Fruit fly (Drosophila melanogaster): ENCODE results near the gene Mitofilin.
A peak's percentile ranks its signal among the peaks of the same experiment; 100 is the strongest.

Gene Mitofilin

DNA sequence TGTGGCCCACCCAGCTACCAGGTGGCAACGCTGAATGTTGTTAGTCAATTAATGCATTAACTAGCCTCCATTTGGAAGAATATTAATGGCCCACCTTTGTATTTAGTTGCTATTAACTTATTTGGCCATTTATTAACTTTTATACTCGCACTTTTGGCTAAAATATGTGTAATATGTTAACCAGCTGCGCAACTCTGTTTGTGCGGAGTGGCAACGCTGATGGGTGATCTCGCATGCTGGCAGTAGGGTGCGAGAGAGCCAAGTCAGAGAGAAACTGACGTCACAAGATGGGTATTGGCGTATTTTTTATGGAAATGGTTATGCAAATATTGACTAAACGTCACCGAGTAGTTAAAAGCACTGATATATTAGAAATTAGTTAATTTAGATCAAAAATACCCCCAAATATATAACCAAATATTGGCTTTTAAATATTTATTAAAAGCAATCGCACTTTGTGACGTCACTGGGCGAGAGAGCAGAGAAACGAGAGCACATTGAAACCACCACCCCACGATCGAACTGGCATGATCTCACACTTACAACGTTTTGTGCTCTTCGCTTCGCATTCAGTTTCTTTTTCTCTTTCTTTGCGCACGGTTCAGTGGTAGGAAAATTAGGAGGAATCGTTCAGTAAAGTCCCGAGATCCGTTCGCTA is 18.6 kb upstream of the Mitofilin start, which contains the start of gene how (continued):
- peak; percentile 84 for TF ChIP-seq CG17186 (GFP tag; optimal IDR thresholded peaks at IDR 0.05)
- TF ChIP-seq Kr (GFP tag; optimal IDR thresholded peaks at IDR 0.05) = no peak
- no peak for TF ChIP-seq CG11723 (GFP tag; optimal IDR thresholded peaks at IDR 0.05)
- TF ChIP-seq CG1233 (GFP tag; optimal IDR thresholded peaks at IDR 0.05) = no peak
- no peak for TF ChIP-seq Awh (GFP tag; IDR thresholded peaks at IDR 0.05)

DNA sequence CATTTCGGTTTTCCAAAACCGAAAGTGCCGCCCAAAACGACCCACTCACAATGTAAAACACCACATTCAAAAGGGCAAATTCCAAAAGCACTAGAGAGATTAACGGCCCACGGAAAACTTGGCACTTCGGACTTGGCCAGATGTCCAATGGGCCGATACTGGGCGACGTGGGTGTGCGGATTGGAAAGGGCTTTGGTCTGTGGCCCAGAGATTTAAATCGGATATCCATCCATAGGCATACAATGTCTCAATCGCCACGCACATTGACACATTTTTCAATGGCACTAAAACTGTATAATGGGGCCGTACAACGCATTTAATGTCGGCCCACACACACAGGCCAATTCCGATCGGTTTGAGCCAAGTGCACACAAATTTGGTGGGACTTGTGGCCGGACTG is 17.3 kb upstream of the Mitofilin start:
- TF ChIP-seq CG10366 (GFP tag; IDR thresholded peaks at IDR 0.05) = no peak
- TF ChIP-seq luna (GFP tag; optimal IDR thresholded peaks at IDR 0.05) = no peak
- no peak for TF ChIP-seq B-H1 (GFP tag; IDR thresholded peaks at IDR 0.05)
- no peak for TF ChIP-seq ttk (GFP tag; IDR thresholded peaks at IDR 0.05)
- TF ChIP-seq cad (GFP tag; optimal IDR thresholded peaks at IDR 0.05) = no peak
- TF ChIP-seq CG11456 (GFP tag; IDR thresholded peaks at IDR 0.05) = 0 out of 3 replicates have a peak, but pooled peaks have one; percentile 24
- TF ChIP-seq Blimp-1 (GFP tag; optimal IDR thresholded peaks at IDR 0.05) = peak; percentile 6
- 0 out of 3 replicates have a peak, but pooled peaks have one; percentile 12 for TF ChIP-seq ci (GFP tag; IDR thresholded peaks at IDR 0.05)
- peak; percentile 94 for TF ChIP-seq sr (GFP tag; IDR thresholded peaks at IDR 0.05)
- peak; percentile 69 for TF ChIP-seq abd-A (tag; optimal IDR thresholded peaks at IDR 0.05)
- peak; percentile 67 for TF ChIP-seq oc (tag; optimal IDR thresholded peaks at IDR 0.05)
- TF ChIP-seq crol (GFP tag; IDR thresholded peaks at IDR 0.05) = no peak
- TF ChIP-seq ase (GFP tag; IDR thresholded peaks at IDR 0.05) = no peak
- no peak for TF ChIP-seq unpg (GFP tag; optimal IDR thresholded peaks at IDR 0.05)
- no peak for TF ChIP-seq CG7745 (tag; optimal IDR thresholded peaks at IDR 0.05)
- TF ChIP-seq en (GFP tag; optimal IDR thresholded peaks at IDR 0.05) = no peak
- TF ChIP-seq da (GFP tag; optimal IDR thresholded peaks at IDR 0.05) = no peak
- TF ChIP-seq Pdp1 (GFP tag; optimal IDR thresholded peaks at IDR 0.05) = no peak
- TF ChIP-seq fd102C (GFP tag; optimal IDR thresholded peaks at IDR 0.05) = no peak
- TF ChIP-seq pan (optimal IDR thresholded peaks at IDR 0.05) = no peak
- peak in 1 of 2 experiments; percentile 5 for TF ChIP-seq pan (GFP tag; optimal IDR thresholded peaks at IDR 0.05 in 1 of 2, IDR thresholded peaks at IDR 0.05 in 1 of 2)
- TF ChIP-seq fru (optimal IDR thresholded peaks at IDR 0.05) = no peak
- TF ChIP-seq Ada2b (GFP tag; IDR thresholded peaks at IDR 0.05) = no peak
- peak; percentile 49 for TF ChIP-seq CG6654 (GFP tag; optimal IDR thresholded peaks at IDR 0.05)
- TF ChIP-seq sd (tag; optimal IDR thresholded peaks at IDR 0.05) = peak; percentile 47
- TF ChIP-seq tgo (GFP tag; IDR thresholded peaks at IDR 0.05) = no peak
- TF ChIP-seq vvl (GFP tag; IDR thresholded peaks at IDR 0.05) = 0 out of 2 replicates have a peak, but pooled peaks have one; percentile 22
- TF ChIP-seq Hr3 (GFP tag; optimal IDR thresholded peaks at IDR 0.05) = no peak
- TF ChIP-seq CG30020 (tag; optimal IDR thresholded peaks at IDR 0.05) = no peak
- TF ChIP-seq CG4617 (GFP tag; optimal IDR thresholded peaks at IDR 0.05; ENCODE audit: borderline replicate concordance) = no peak

DNA sequence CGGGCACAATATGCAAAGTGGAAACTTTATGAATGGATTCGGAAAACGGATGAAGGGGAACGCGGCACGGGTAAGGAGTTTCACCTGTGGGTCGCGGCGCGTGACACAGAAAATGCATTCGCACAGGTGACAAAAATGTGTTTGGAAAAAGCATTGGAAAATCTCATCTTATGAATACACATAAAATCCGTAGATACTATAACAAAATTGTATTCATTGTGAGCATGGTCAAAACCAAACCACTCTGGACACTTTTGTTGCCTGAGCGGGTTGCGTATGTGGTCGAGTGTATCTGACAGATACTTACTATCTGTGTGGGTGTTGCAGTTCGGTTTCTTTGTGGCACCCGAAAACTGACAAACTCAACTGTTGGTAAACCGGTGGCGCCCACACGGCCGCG is 16.3 kb upstream of the Mitofilin start:
- peak; percentile 9 for TF ChIP-seq CG2116 (GFP tag; optimal IDR thresholded peaks at IDR 0.05)
- TF ChIP-seq crol (GFP tag; IDR thresholded peaks at IDR 0.05) = no peak
- no peak for TF ChIP-seq Oaz (GFP tag; IDR thresholded peaks at IDR 0.05)
- TF ChIP-seq gro (GFP tag; optimal IDR thresholded peaks at IDR 0.05) = no peak
- TF ChIP-seq da (GFP tag; optimal IDR thresholded peaks at IDR 0.05) = no peak
- peak; percentile 9 for TF ChIP-seq Abd-B (GFP tag; optimal IDR thresholded peaks at IDR 0.05)
- peak; percentile 44; the same call in 1 of the 3 replicates for TF ChIP-seq CG14050 (GFP tag; IDR thresholded peaks at IDR 0.05)
- TF ChIP-seq org-1 (GFP tag; optimal IDR thresholded peaks at IDR 0.05) = peak; percentile 42
- TF ChIP-seq CG3995 (GFP tag; optimal IDR thresholded peaks at IDR 0.05) = no peak
- peak; percentile 61; the same call in 1 of the 3 replicates for TF ChIP-seq ken (GFP tag; IDR thresholded peaks at IDR 0.05)
- no peak for TF ChIP-seq CG11696 (GFP tag; IDR thresholded peaks at IDR 0.05)
- no peak for TF ChIP-seq Gsc (GFP tag; IDR thresholded peaks at IDR 0.05)
- TF ChIP-seq CG17359 (tag; optimal IDR thresholded peaks at IDR 0.05) = peak; percentile 61
- no peak for TF ChIP-seq B-H2 (GFP tag; optimal IDR thresholded peaks at IDR 0.05)
- no peak for TF ChIP-seq Sry-δ (GFP tag; optimal IDR thresholded peaks at IDR 0.05)
- TF ChIP-seq Optix (GFP tag; IDR thresholded peaks at IDR 0.05) = peak; percentile 69; the same call in 2 of the 3 replicates
- TF ChIP-seq CG13424 (tag; optimal IDR thresholded peaks at IDR 0.05) = peak; percentile 53
- peak; percentile 82 for TF ChIP-seq HLH3B (GFP tag; IDR thresholded peaks at IDR 0.05)

Measured in whole organism, embryonic.